Worm (Caenorhabditis elegans) whole organism, L1 larva: ENCODE results near the gene ins-14.

Experiments
- C04F5.9 ChIP-seq: sonication (generic microtip); optimal IDR thresholded peaks from 2 replicates; lab custom pipeline; 2016; ENCODE audit warnings: missing genetic modification characterization, missing compliant biosample characterization
- dpl-1 ChIP-seq, 3 experiments: fragments of 150-350 bp in 2 of 3; sonication (generic microtip) in 1 of 3; optimal IDR thresholded peaks; 2 replicates each; lab custom pipeline; 2014 to 2017; ENCODE audit warnings: missing biosample characterization in 3 of 3, missing genetic modification characterization in 3 of 3, missing genetic modification reagents in 3 of 3
- dsc-1 ChIP-seq: sonication (generic microtip); optimal IDR thresholded peaks from 2 replicates; lab custom pipeline; 2016; ENCODE audit warnings: mild to moderate bottlenecking, missing genetic modification characterization, missing compliant biosample characterization
- efl-3 ChIP-seq: fragments of 200-800 bp; sonication (Bioruptor generic); optimal IDR thresholded peaks from 2 replicates; lab custom pipeline; 2018; ENCODE audit warnings: mild to moderate bottlenecking, missing genetic modification characterization, missing compliant biosample characterization
- elt-2 ChIP-seq: sonication (generic microtip); optimal IDR thresholded peaks from 2 replicates; lab custom pipeline; 2016; ENCODE audit warnings: missing genetic modification characterization, mild to moderate bottlenecking, inconsistent platforms, missing compliant biosample characterization, missing genetic modification reagents
- fkh-10 ChIP-seq: sonication (generic microtip); optimal IDR thresholded peaks from 2 replicates; lab custom pipeline; 2017; ENCODE audit warnings: missing biosample characterization, missing genetic modification reagents, missing genetic modification characterization
- fos-1 ChIP-seq: fragments of 150-350 bp; optimal IDR thresholded peaks from 2 replicates; lab custom pipeline; 2014; ENCODE audit warnings: missing biosample characterization, missing genetic modification characterization
- mab-9 ChIP-seq: fragments of 200-800 bp; sonication (Bioruptor generic); IDR thresholded peaks from 2 replicates; pipeline ENCODE4 v1.3.6; 2022; ENCODE audit warnings: missing genetic modification reagents, missing genetic modification characterization, missing compliant biosample characterization

ins-14 gene

DNA sequence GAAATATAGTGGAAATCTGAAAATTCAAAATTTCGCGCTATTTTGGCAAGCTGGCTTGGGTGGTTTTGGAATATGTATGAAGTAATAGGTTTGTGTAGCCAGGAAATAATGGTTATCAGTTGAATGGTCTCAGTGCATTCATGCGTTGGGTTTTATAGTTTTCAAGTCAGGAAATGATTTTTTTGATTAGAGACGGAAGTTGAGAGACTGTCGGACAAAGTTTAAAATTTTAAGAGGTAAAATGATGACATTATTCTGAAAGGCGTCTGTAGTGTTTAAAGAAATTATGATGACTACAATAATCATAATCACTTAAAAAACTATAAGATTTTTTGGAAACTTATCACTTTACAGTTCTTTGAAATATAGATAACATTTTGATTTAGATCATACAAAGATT is 44.1 kb downstream of the ins-14 start, which contains the start of gene C18H9.6:
Gene C18H9.6, minus strand, starts transcription at position 129 of the 400 bp plus-strand sequence.
- no peak for TF ChIP-seq efl-3
- TF ChIP-seq elt-2: peak; percentile 86
- no peak for TF ChIP-seq dsc-1 (tag; lab: Kevin White, UChicago)
- no peak for TF ChIP-seq C04F5.9

DNA sequence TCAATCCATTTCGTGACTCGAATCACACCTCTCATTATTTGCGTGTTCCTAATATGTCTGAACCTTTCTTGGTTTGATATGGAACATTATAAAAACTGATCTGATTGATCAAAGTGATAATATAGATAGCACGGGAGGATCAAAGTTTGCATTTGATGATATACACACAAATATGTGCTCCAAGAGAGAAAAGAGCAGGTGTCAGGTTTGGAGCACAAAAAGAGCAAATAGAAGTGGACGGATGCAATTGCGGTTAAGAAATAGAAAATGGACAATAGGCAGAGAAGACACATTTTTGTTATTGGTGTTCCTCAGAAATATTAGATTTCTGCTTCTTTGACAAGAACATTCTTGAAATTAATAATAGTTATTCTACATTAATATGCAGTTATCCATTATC is 46.8 kb downstream of the ins-14 start, which contains the start of gene C18H9.1:
Gene C18H9.1, plus strand, starts transcription at position 301 of the 400 bp plus-strand sequence.
- TF ChIP-seq mab-9 (GFP tag; lab: Robert Waterston, UW) (no peak), efl-3 (no peak), dpl-1 (GFP tag; optimal IDR thresholded peaks at IDR 0.05; lab: Kevin White, UChicago) (no peak), fkh-10 (no peak), fos-1 (tag; lab: Kevin White, UChicago) (no peak)
